Worm (Caenorhabditis elegans): ENCODE measurements around the gene R11D1.12.

R11D1.12 gene

DNA sequence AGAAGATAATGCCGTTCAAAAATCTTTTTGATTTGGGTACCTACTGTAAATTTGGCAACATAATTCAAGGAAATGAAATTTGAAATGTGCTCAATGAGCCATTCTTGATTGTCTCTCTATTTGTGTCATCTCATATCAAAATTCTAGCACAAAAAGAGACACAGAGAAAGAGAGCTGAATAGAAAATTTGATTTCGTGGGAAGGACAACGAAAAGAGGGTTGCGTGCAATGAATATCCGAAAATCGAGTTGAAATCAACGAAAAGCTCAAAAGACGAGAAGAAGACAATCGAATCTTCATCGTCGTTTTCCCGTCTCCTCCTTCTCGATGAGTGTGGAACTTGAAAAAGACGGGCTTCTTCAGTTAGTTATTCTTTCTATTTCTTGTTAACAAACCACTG, 22.1 kb upstream of the R11D1.12 start, which contains the start of gene C15C8.5:
Gene C15C8.5 (plus strand): TSS at position 152 of the 400 bp plus-strand sequence.
- TF ChIP-seq zag-1 (tag; optimal IDR thresholded peaks at IDR 0.05) (no peak), nhr-237 (tag; optimal IDR thresholded peaks at IDR 0.05) (no peak), nhr-10 (tag; optimal IDR thresholded peaks at IDR 0.05) (no peak), egl-27 (tag; optimal IDR thresholded peaks at IDR 0.05) (no peak), sem-4 (tag; optimal IDR thresholded peaks at IDR 0.05) (no peak), fos-1 (tag; optimal IDR thresholded peaks at IDR 0.05) (no peak), R02D3.7 (tag; optimal IDR thresholded peaks at IDR 0.05) (no peak), sma-9 (GFP tag; optimal IDR thresholded peaks at IDR 0.05) (no peak), sma-9 (tag; optimal IDR thresholded peaks at IDR 0.05) (no peak), skn-1 (tag; optimal IDR thresholded peaks at IDR 0.05) (no peak), lin-39 (tag; optimal IDR thresholded peaks at IDR 0.05) (no peak), blmp-1 (tag; optimal IDR thresholded peaks at IDR 0.05; ENCODE audit: insufficient read depth) (no peak)

- TF ChIP-seq sma-9 (GFP tag; optimal IDR thresholded peaks at IDR 0.05) (no peak), sma-9 (tag; optimal IDR thresholded peaks at IDR 0.05) (no peak), nhr-77 (tag; optimal IDR thresholded peaks at IDR 0.05) (no peak), lin-39 (tag; optimal IDR thresholded peaks at IDR 0.05) (no peak), blmp-1 (tag; optimal IDR thresholded peaks at IDR 0.05; ENCODE audit: insufficient read depth) (no peak), nhr-21 (tag; optimal IDR thresholded peaks at IDR 0.05) (no peak), nhr-23 (tag; optimal IDR thresholded peaks at IDR 0.05) (no peak)
Observed at ce11 chrV:12747431-12747830, 21.6 kb upstream of the R11D1.12 start, which contains the start of gene C15C8.4. Gene C15C8.4 (minus strand): TSS chrV:12747463.

ce11 chrV:12744979-12745378, 19.2 kb upstream of the R11D1.12 start, which contains the start of gene C15C8.7:
Gene C15C8.7 (minus strand): TSS chrV:12745050.
- no peak for TF ChIP-seq ztf-1 (GFP tag; conservative IDR thresholded peaks at IDR 0.05)
- peak; percentile 63 for TF ChIP-seq fos-1 (tag; optimal IDR thresholded peaks at IDR 0.05)
- peak; percentile 6 for TF ChIP-seq F13H6.1 (tag; optimal IDR thresholded peaks at IDR 0.05)

ce11 chrV:12743778-12744502, 18.1 kb upstream of the R11D1.12 start:
- TF ChIP-seq aly-2 (tag; optimal IDR thresholded peaks at IDR 0.05) (no peak), nhr-237 (tag; optimal IDR thresholded peaks at IDR 0.05) (no peak), ceh-16 (tag; optimal IDR thresholded peaks at IDR 0.05) (no peak)

ce11 chrV:12741684-12742083, 15.9 kb upstream of the R11D1.12 start, which contains the start of gene hrg-7:
Gene hrg-7 (plus strand): TSS chrV:12742041.
- TF ChIP-seq lin-11 (tag; optimal IDR thresholded peaks at IDR 0.05) = no peak
- no peak for TF ChIP-seq snpc-4 (tag; optimal IDR thresholded peaks at IDR 0.05)
- no peak for TF ChIP-seq sem-4 (tag; optimal IDR thresholded peaks at IDR 0.05)
- TF ChIP-seq egl-27 (tag; optimal IDR thresholded peaks at IDR 0.05) = no peak
- TF ChIP-seq nhr-129 (tag; optimal IDR thresholded peaks at IDR 0.05) = peak; percentile 96
- no peak for TF ChIP-seq elt-1 (tag; optimal IDR thresholded peaks at IDR 0.05)
- TF ChIP-seq ztf-1 (GFP tag; conservative IDR thresholded peaks at IDR 0.05) = no peak
- no peak for TF ChIP-seq C34F6.9 (tag; optimal IDR thresholded peaks at IDR 0.05)
- no peak for TF ChIP-seq mbf-1 (tag; optimal IDR thresholded peaks at IDR 0.05)
- TF ChIP-seq unc-55 (GFP tag; optimal IDR thresholded peaks at IDR 0.05) = no peak
- TF ChIP-seq nhr-25 (tag; optimal IDR thresholded peaks at IDR 0.05) = no peak
- no peak for TF ChIP-seq ztf-11 (tag; optimal IDR thresholded peaks at IDR 0.05)
- TF ChIP-seq ceh-16 (tag; optimal IDR thresholded peaks at IDR 0.05) = no peak
- no peak for TF ChIP-seq unc-39 (tag; optimal IDR thresholded peaks at IDR 0.05)
- TF ChIP-seq crh-2 (tag; optimal IDR thresholded peaks at IDR 0.05) = peak; percentile 70
- TF ChIP-seq R02D3.7 (tag; optimal IDR thresholded peaks at IDR 0.05) = no peak
- peak; percentile 54 for TF ChIP-seq sma-9 (GFP tag; optimal IDR thresholded peaks at IDR 0.05)
- TF ChIP-seq sma-9 (tag; optimal IDR thresholded peaks at IDR 0.05) = no peak
- TF ChIP-seq nhr-237 (tag; optimal IDR thresholded peaks at IDR 0.05) = no peak
- peak; percentile 82 for TF ChIP-seq fos-1 (tag; optimal IDR thresholded peaks at IDR 0.05)
- TF ChIP-seq mdl-1 (tag; optimal IDR thresholded peaks at IDR 0.05) = no peak
- TF ChIP-seq gmeb-1 (tag; optimal IDR thresholded peaks at IDR 0.05) = peak; percentile 8
